Worm (Caenorhabditis elegans) whole organism, midembryonic: ENCODE results near the gene srlf-3.

ENCODE experiments used
- flt-1 ChIP-seq: fragments of 200-800 bp; sonication (Bioruptor generic); IDR thresholded peaks from 2 replicates; pipeline ENCODE4 v1.3.6; 2022; ENCODE audit warnings: missing genetic modification characterization, missing compliant biosample characterization
- ref-1 ChIP-seq: fragments of 200-800 bp; sonication (Bioruptor generic); conservative IDR thresholded peaks from 2 replicates; pipeline ENCODE4 v1.3.6; 2022; ENCODE audit warnings: missing genetic modification reagents, missing genetic modification characterization, missing compliant biosample characterization
- ztf-29 ChIP-seq: fragments of 200-800 bp; sonication (Bioruptor generic); IDR thresholded peaks from 2 replicates; pipeline ENCODE4 v1.3.6; 2022; ENCODE audit warnings: missing genetic modification reagents, missing genetic modification characterization, missing compliant biosample characterization

DNA sequence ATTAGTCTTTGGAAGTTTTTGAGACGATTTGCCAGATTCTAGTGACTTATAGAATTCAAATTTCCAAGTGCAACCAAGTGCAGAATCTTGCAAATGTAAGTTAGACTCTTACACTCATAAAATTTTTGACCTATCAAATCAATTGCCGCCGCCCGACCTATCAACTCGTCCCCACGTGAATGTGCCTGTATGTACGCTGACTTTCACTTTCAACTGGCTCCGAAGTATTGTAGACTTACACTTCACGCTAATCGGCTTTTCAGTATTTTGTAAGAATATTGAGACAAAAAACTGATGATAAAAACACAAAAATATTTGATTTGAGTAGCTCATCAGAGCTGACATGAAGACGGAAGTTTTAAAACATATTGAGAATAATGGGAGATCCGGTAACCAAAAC, 45.5 kb downstream of the srlf-3 start:
- no peak for TF ChIP-seq ztf-29 (GFP tag; lab: Robert Waterston, UW)
- TF ChIP-seq flt-1 (GFP tag; lab: Robert Waterston, UW) = no peak
- no peak for TF ChIP-seq ref-1 (GFP tag; lab: Robert Waterston, UW)
